Worm (Caenorhabditis elegans) whole organism, L4 larva: ENCODE measurements around the gene srh-300.
A peak's percentile ranks its signal among the peaks of the same experiment; 100 is the strongest.

Source experiments
- D1046.2 ChIP-seq: fragments of 200-800 bp; sonication (Bioruptor generic); IDR thresholded peaks from 2 replicates; pipeline ENCODE4 v1.3.6; 2022; ENCODE audit warnings: missing genetic modification characterization, missing compliant biosample characterization
- F37D6.2 ChIP-seq: sonication (generic microtip); optimal IDR thresholded peaks from 2 replicates; lab custom pipeline; 2016; ENCODE audit warnings: mild to moderate bottlenecking, missing genetic modification characterization, missing compliant biosample characterization
- F49E8.2 ChIP-seq: sonication (generic microtip); optimal IDR thresholded peaks from 2 replicates; lab custom pipeline; 2016; ENCODE audit warnings: missing compliant biosample characterization, mild to moderate bottlenecking, missing genetic modification characterization, borderline replicate concordance
- R02D3.7 ChIP-seq: fragments of 150-350 bp; sonication (generic microtip); optimal IDR thresholded peaks from 3 replicates; lab custom pipeline; 2014; ENCODE audit warnings: missing biosample characterization, missing genetic modification characterization
- T20F7.1 ChIP-seq: fragments of 200-800 bp; sonication (Bioruptor generic); optimal IDR thresholded peaks from 2 replicates; lab custom pipeline; 2018; ENCODE audit warnings: mild to moderate bottlenecking, missing genetic modification characterization, missing compliant biosample characterization
- Y105C5A.15 ChIP-seq: fragments of 200-800 bp; sonication (Bioruptor generic); IDR thresholded peaks from 2 replicates; pipeline ENCODE4 v1.3.6; 2022; ENCODE audit warnings: missing genetic modification characterization, missing compliant biosample characterization
- attf-4 ChIP-seq: sonication (generic microtip); optimal IDR thresholded peaks from 3 replicates; lab custom pipeline; 2017; ENCODE audit warnings: missing biosample characterization, missing genetic modification characterization
- ces-1 ChIP-seq: fragments of 150-350 bp; sonication (generic microtip); optimal IDR thresholded peaks from 4 replicates; lab custom pipeline; 2014; ENCODE audit warnings: missing biosample characterization, missing genetic modification reagents, missing genetic modification characterization
- ctbp-1 ChIP-seq: fragments of 200-800 bp; sonication (Bioruptor generic); IDR thresholded peaks from 2 replicates; pipeline ENCODE4 v1.3.6; 2022; ENCODE audit warnings: missing genetic modification reagents, missing genetic modification characterization, missing compliant biosample characterization
- dmd-8 ChIP-seq: fragments of 200-800 bp; sonication (Bioruptor generic); IDR thresholded peaks from 2 replicates; pipeline ENCODE4 v1.3.6; 2022; ENCODE audit warnings: missing genetic modification characterization, missing compliant biosample characterization
- egl-43 ChIP-seq: fragments of 200-800 bp; sonication (Bioruptor generic); IDR thresholded peaks from 2 replicates; pipeline ENCODE4 v1.3.6; 2022; ENCODE audit warnings: missing genetic modification reagents, missing genetic modification characterization, missing compliant biosample characterization
- fkh-10 ChIP-seq: fragments of 150-350 bp; optimal IDR thresholded peaks from 2 replicates; lab custom pipeline; 2014; ENCODE audit warnings: missing biosample characterization, missing genetic modification reagents, missing genetic modification characterization
- fos-1 ChIP-seq: fragments of 150-350 bp; optimal IDR thresholded peaks from 2 replicates; lab custom pipeline; 2014; ENCODE audit warnings: missing biosample characterization, missing genetic modification characterization
- hif-1 ChIP-seq, 2 experiments: sonication (generic microtip); optimal IDR thresholded peaks; 2 replicates each; lab custom pipeline; 2016 to 2017; ENCODE audit warnings: missing compliant biosample characterization in 2 of 2, missing genetic modification characterization in 2 of 2, missing genetic modification reagents in 2 of 2, missing genotype in 2 of 2, mild to moderate bottlenecking in 1 of 2
- hlh-30 ChIP-seq: sonication (generic microtip); optimal IDR thresholded peaks from 2 replicates; lab custom pipeline; 2017; ENCODE audit warnings: antibody characterized with exemption, mild to moderate bottlenecking, missing genetic modification characterization, missing compliant biosample characterization; ENCODE audit not compliant: insufficient read depth
- hmg-1.1 ChIP-seq: fragments of 200-800 bp; sonication (Bioruptor generic); IDR thresholded peaks from 2 replicates; pipeline ENCODE4 v1.3.6; 2022; ENCODE audit warnings: missing genetic modification reagents, missing genetic modification characterization, missing compliant biosample characterization
- lin-13 ChIP-seq: fragments of 150-350 bp; optimal IDR thresholded peaks from 2 replicates; lab custom pipeline; 2014; ENCODE audit warnings: missing biosample characterization, missing genetic modification reagents, missing genetic modification characterization
- mxl-2 ChIP-seq: fragments of 200-800 bp; sonication (Bioruptor generic); conservative IDR thresholded peaks from 2 replicates; pipeline ENCODE4 v1.3.6; 2022; ENCODE audit warnings: missing genetic modification reagents, missing genetic modification characterization, missing compliant biosample characterization
- nhr-25 ChIP-seq: sonication (generic microtip); optimal IDR thresholded peaks from 2 replicates; lab custom pipeline; 2017; ENCODE audit warnings: missing genetic modification characterization, mild to moderate bottlenecking, missing compliant biosample characterization, antibody characterized with exemption, moderate library complexity, borderline replicate concordance; ENCODE audit not compliant: insufficient read depth
- nhr-28 ChIP-seq: fragments of 150-350 bp; optimal IDR thresholded peaks from 2 replicates; lab custom pipeline; 2014; ENCODE audit warnings: missing biosample characterization, missing genetic modification characterization
- nhr-76 ChIP-seq: fragments of 150-350 bp; optimal IDR thresholded peaks from 2 replicates; lab custom pipeline; 2014; ENCODE audit warnings: missing biosample characterization, missing genetic modification characterization
- nhr-77 ChIP-seq: fragments of 150-350 bp; optimal IDR thresholded peaks from 2 replicates; lab custom pipeline; 2014; ENCODE audit warnings: missing biosample characterization, missing genetic modification characterization
- pha-4 ChIP-seq, 2 experiments: fragments of 150-350 bp in 1 of 2; fragments of 200-800 bp in 1 of 2; sonication (Bioruptor generic) in 1 of 2; IDR thresholded peaks in 1 of 2; optimal IDR thresholded peaks in 1 of 2; 2 replicates each; pipeline versions ENCODE4 v1.3.6 to Lab custom; 2014 to 2022; ENCODE audit warnings: missing genetic modification characterization in 2 of 2, missing genetic modification reagents in 2 of 2, missing biosample characterization in 1 of 2, missing compliant biosample characterization in 1 of 2
- php-3 ChIP-seq: fragments of 200-800 bp; sonication (Bioruptor generic); IDR thresholded peaks from 2 replicates; pipeline ENCODE4 v1.3.6; 2022; ENCODE audit warnings: missing genetic modification reagents, missing genetic modification characterization, missing compliant biosample characterization
- saeg-2 ChIP-seq: fragments of 200-800 bp; sonication (Bioruptor generic); IDR thresholded peaks from 2 replicates; pipeline ENCODE4 v1.3.6; 2022; ENCODE audit warnings: missing genetic modification reagents, missing genetic modification characterization, missing compliant biosample characterization
- set-16 ChIP-seq: fragments of 200-800 bp; sonication (Bioruptor generic); IDR thresholded peaks from 2 replicates; pipeline ENCODE4 v1.3.6; 2022; ENCODE audit warnings: missing genetic modification reagents, missing genetic modification characterization, missing compliant biosample characterization
- snpc-4 ChIP-seq: fragments of 150-350 bp; optimal IDR thresholded peaks from 2 replicates; lab custom pipeline; 2014; ENCODE audit warnings: missing biosample characterization, missing genetic modification characterization
- tag-97 ChIP-seq: fragments of 200-800 bp; sonication (Bioruptor generic); IDR thresholded peaks from 2 replicates; pipeline ENCODE4 v1.3.6; 2022; ENCODE audit warnings: missing genetic modification characterization, missing compliant biosample characterization
- tra-1 ChIP-seq: fragments of 200-800 bp; sonication (Bioruptor generic); IDR thresholded peaks from 2 replicates; pipeline ENCODE4 v1.3.6; 2022; ENCODE audit warnings: missing genetic modification reagents, missing genetic modification characterization, missing compliant biosample characterization
- unc-130 ChIP-seq: sonication (generic microtip); optimal IDR thresholded peaks from 2 replicates; lab custom pipeline; 2016; ENCODE audit warnings: missing genetic modification reagents, missing genetic modification characterization, missing compliant biosample characterization
- unc-62 ChIP-seq, 3 experiments: fragments of 150-350 bp in 1 of 3; sonication (generic microtip); optimal IDR thresholded peaks in 2 of 3; peaks in 1 of 3; 1 replicate in 1 of 3; 2 replicates in 2 of 3; lab custom pipeline; 2014 to 2017; ENCODE audit warnings: missing biosample characterization in 3 of 3, missing genetic modification characterization in 3 of 3, missing genetic modification reagents in 3 of 3, missing genotype in 1 of 3
- zag-1 ChIP-seq: fragments of 150-350 bp; optimal IDR thresholded peaks from 2 replicates; lab custom pipeline; 2014; ENCODE audit warnings: missing biosample characterization, missing genetic modification characterization

Gene srh-300

DNA sequence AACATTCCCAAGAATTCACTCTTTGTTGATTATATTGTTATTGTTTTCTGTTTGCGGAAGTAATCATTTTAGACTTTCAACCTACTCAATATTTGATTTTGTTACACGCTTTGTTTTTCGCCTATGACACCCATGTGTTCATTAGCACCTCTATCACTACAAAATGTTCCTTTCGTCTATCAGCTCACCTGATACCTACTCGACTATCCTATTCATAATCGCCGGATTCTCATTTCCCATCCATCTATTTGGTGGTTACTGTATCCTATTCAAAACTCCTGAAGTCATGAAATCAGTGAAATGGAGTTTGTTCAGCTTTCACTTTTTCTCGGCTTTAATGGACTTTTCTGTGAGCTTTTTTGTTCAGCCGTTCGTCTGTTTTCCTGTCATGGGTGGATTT is 16.6 kb upstream of the srh-300 start, which contains the start of gene srh-291:
srh-291 (plus strand) TSS at position 301 of the 400 bp plus-strand sequence.
- no peak for TF ChIP-seq tra-1
- TF ChIP-seq nhr-77 (tag; lab: Kevin White, UChicago) = no peak
- TF ChIP-seq, all 104 proteins: peak for 0

- no peak for TF ChIP-seq nhr-25 (tag; lab: Kevin White, UChicago)
- TF ChIP-seq unc-130 (GFP tag; lab: Kevin White, UChicago) = no peak
- no peak for TF ChIP-seq nhr-28
- peak in 1 of 2 experiments; percentile 2 for TF ChIP-seq unc-62 (GFP tag; optimal IDR thresholded peaks at IDR 0.05 in 1 of 2; lab: Kevin White, UChicago)
- TF ChIP-seq unc-62 (tag; optimal IDR thresholded peaks at IDR 0.05; lab: Kevin White, UChicago) = no peak
These were observed 11.9 kb upstream of the srh-300 start, which contains the start of gene srh-296 for ce11 chrV:17810053-17810452. TSS of gene srh-296 (plus strand) at chrV:17810353.

ce11 chrV:17812127-17812526 is 9.8 kb upstream of the srh-300 start:
- TF ChIP-seq nhr-76 (tag; lab: Kevin White, UChicago) (no peak), zag-1 (tag; lab: Kevin White, UChicago) (no peak), saeg-2 (GFP tag; lab: Robert Waterston, UW) (0 out of 2 replicates have a peak, but pooled peaks have one; percentile 49), pha-4 (GFP tag; IDR thresholded peaks at IDR 0.05; lab: Robert Waterston, UW) (no peak), pha-4 (tag; optimal IDR thresholded peaks at IDR 0.05; lab: Kevin White, UChicago) (no peak), D1046.2 (GFP tag; lab: Robert Waterston, UW) (peak; percentile 50; the same call in 1 of the 2 replicates), F37D6.2 (tag; lab: Kevin White, UChicago) (no peak), set-16 (peak; percentile 94), tag-97 (GFP tag; lab: Robert Waterston, UW) (no peak), T20F7.1 (GFP tag; lab: Kevin White, UChicago) (no peak), F49E8.2 (no peak), dmd-8 (no peak), egl-43 (GFP tag; lab: Robert Waterston, UW) (peak; percentile 57), fkh-10 (no peak), snpc-4 (tag; lab: Kevin White, UChicago) (no peak), attf-4 (tag; lab: Kevin White, UChicago) (no peak), R02D3.7 (no peak), lin-13 (no peak), hif-1 (tag; optimal IDR thresholded peaks at IDR 0.05; lab: Kevin White, UChicago) (no peak), ctbp-1 (GFP tag; lab: Robert Waterston, UW) (no peak)

DNA sequence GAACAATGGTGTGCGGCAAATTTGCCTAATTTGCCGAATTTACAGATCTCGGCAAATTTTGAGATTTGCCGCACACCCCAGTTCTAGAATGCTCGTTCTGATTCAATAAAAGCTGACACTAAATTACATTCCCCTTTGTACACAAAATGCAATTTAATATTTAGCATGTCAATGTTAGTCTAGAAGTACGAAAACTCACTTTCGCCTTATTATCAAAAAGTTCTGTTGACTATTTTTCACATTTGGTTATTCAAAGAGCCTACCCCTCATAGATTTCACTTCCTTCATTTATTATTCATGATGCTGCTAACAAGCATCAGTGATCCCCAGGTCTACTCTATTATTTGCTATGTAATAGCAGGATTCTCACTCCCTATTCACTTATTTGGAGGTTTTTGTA is 3.3 kb upstream of the srh-300 start, which contains the start of gene srh-298:
srh-298 (plus strand) TSS at position 301 of the 400 bp plus-strand sequence.
- TF ChIP-seq tag-97 (GFP tag; lab: Robert Waterston, UW) (no peak), php-3 (GFP tag; lab: Robert Waterston, UW) (no peak), zag-1 (tag; lab: Kevin White, UChicago) (no peak), ces-1 (GFP tag; lab: Kevin White, UChicago) (no peak), mxl-2 (no peak), hlh-30 (no peak), fos-1 (no peak), unc-62 (GFP tag; optimal IDR thresholded peaks at IDR 0.05 in 1 of 2; lab: Kevin White, UChicago) (peak in 1 of 2 experiments; percentile 26), unc-62 (tag; optimal IDR thresholded peaks at IDR 0.05; lab: Kevin White, UChicago) (no peak), Y105C5A.15 (GFP tag; lab: Robert Waterston, UW) (no peak)
- TF ChIP-seq, all 104 proteins: peak for 1

DNA sequence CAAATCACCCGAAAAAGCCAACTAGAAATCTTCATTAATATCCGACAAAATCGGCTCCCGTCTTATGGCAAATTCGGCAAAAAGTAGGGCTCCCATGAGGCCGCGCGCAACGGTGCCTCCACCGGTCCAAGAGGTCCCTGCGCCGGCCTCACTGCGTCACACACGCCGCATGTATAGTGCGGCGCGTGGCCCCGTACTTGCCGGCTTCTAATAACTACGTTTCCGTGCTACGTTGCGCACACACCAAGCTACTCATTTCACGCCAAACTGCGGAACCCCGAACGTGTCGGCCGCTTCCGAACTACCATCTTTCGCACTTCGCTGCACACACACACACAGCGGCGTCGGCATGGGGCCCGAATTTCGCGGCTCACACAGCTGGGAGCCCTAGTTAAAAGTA is 2.2 kb upstream of the srh-300 start:
- TF ChIP-seq egl-43 (GFP tag; lab: Robert Waterston, UW) (peak; percentile 68; the same call in 1 of the 2 replicates), set-16 (peak; percentile 73), nhr-25 (tag; lab: Kevin White, UChicago) (no peak), hmg-1.1 (GFP tag; lab: Robert Waterston, UW) (no peak)
- TF ChIP-seq, all 104 proteins: peak for 2
